Worm (Caenorhabditis elegans) whole organism, young adult: Measurements from ENCODE around the gene smcl-1.

Source experiments
- ama-1 ChIP-seq, 3 experiments: fragments of 150-350 bp in 1 of 3; sonication (generic microtip) in 2 of 3; optimal IDR thresholded peaks; 2 replicates each; lab custom pipeline; 2014 to 2018; ENCODE audit warnings: missing biosample characterization in 2 of 3, missing genetic modification characterization in 2 of 3, missing genetic modification reagents in 2 of 3
- tbp1 ChIP-seq: fragments of 200-800 bp; sonication (Bioruptor generic); optimal IDR thresholded peaks from 2 replicates; lab custom pipeline; 2018; ENCODE audit warnings: mild to moderate bottlenecking, missing genetic modification characterization, missing compliant biosample characterization

- no peak for TF ChIP-seq tbp1 (GFP tag; lab: Kevin White, UChicago)
- TF ChIP-seq ama-1 (optimal IDR thresholded peaks at IDR 0.05; lab: Kevin White, UChicago): no peak
- no peak for TF ChIP-seq ama-1 (GFP tag; optimal IDR thresholded peaks at IDR 0.05; lab: Kevin White, UChicago)
Measured at ce11 chrX:11679211-11679977, 13.9 kb upstream of the smcl-1 start.
